Fruit fly (Drosophila melanogaster) whole organism, embryonic: ENCODE results near the gene CG17329.

Source experiments
- BtbVII ChIP-seq: fragments of 200-800 bp; sonication (Bioruptor generic); optimal IDR thresholded peaks from 3 replicates; lab custom pipeline; 2017; ENCODE audit warnings: missing biosample characterization, mild to moderate bottlenecking, missing genetic modification characterization
- CG11456 ChIP-seq: fragments of 200-800 bp; sonication (Bioruptor generic); IDR thresholded peaks from 3 replicates; pipeline ENCODE4 v1.3.6; 2022; ENCODE audit warnings: missing biosample characterization, missing genetic modification characterization
- CG11560 ChIP-seq: fragments of 200-800 bp; sonication (Bioruptor generic); IDR thresholded peaks from 3 replicates; pipeline ENCODE4 v1.3.6; 2022; ENCODE audit warnings: missing biosample characterization, missing genetic modification characterization
- CG11723 ChIP-seq: fragments of 200-800 bp; sonication (Bioruptor generic); optimal IDR thresholded peaks from 2 replicates; lab custom pipeline; 2017; ENCODE audit warnings: missing biosample characterization, mild to moderate bottlenecking, missing genetic modification characterization
- CG12219 ChIP-seq: fragments of 200-800 bp; sonication (Bioruptor generic); optimal IDR thresholded peaks from 3 replicates; lab custom pipeline; 2018; ENCODE audit warnings: missing biosample characterization, mild to moderate bottlenecking, missing genetic modification characterization
- CG12769 ChIP-seq: fragments of 200-800 bp; sonication (Bioruptor generic); optimal IDR thresholded peaks from 2 replicates; lab custom pipeline; 2019; ENCODE audit warnings: missing biosample characterization, mild to moderate bottlenecking, missing genetic modification characterization, moderate library complexity
- CG13287 ChIP-seq: fragments of 200-800 bp; sonication (Bioruptor generic); IDR thresholded peaks from 2 replicates; pipeline ENCODE4 v1.3.6; 2022; ENCODE audit warnings: missing biosample characterization, missing genetic modification characterization; ENCODE audit not compliant: partially characterized antibody
- CG16815 ChIP-seq: fragments of 200-800 bp; sonication (Bioruptor generic); optimal IDR thresholded peaks from 3 replicates; lab custom pipeline; 2017; ENCODE audit warnings: missing biosample characterization, mild to moderate bottlenecking, missing genetic modification characterization
- CG17385 ChIP-seq: fragments of 200-800 bp; sonication (Bioruptor generic); optimal IDR thresholded peaks from 3 replicates; lab custom pipeline; 2018; ENCODE audit warnings: missing biosample characterization, mild to moderate bottlenecking, missing genetic modification characterization
- CG31224 ChIP-seq: fragments of 200-800 bp; sonication (Bioruptor generic); IDR thresholded peaks from 2 replicates; pipeline ENCODE4 v1.3.6; 2022; ENCODE audit warnings: missing biosample characterization, missing genetic modification characterization
- CG32532 ChIP-seq: fragments of 200-800 bp; sonication (Bioruptor generic); IDR thresholded peaks from 2 replicates; pipeline ENCODE4 v1.3.6; 2022; ENCODE audit warnings: missing biosample characterization, missing genetic modification characterization
- CG32772 ChIP-seq: fragments of 200-800 bp; sonication (Bioruptor generic); IDR thresholded peaks from 2 replicates; pipeline ENCODE4 v1.3.6; 2022; ENCODE audit warnings: missing biosample characterization, missing genetic modification characterization
- CG3726 ChIP-seq: fragments of 200-800 bp; sonication (Bioruptor generic); IDR thresholded peaks from 3 replicates; pipeline ENCODE4, ENCODE4 v1.3.6; 2022; ENCODE audit warnings: missing biosample characterization, missing genetic modification characterization
- CG3847 ChIP-seq: fragments of 200-800 bp; sonication (Bioruptor generic); IDR thresholded peaks from 2 replicates; pipeline ENCODE4 v1.3.6; 2022; ENCODE audit warnings: missing biosample characterization, missing genetic modification characterization
- CG4617 ChIP-seq: fragments of 200-800 bp; sonication (Bioruptor generic); optimal IDR thresholded peaks from 3 replicates; lab custom pipeline; 2016; ENCODE audit warnings: missing biosample characterization, missing genetic modification characterization, borderline replicate concordance
- CG7271 ChIP-seq: fragments of 200-800 bp; sonication (Bioruptor generic); optimal IDR thresholded peaks from 2 replicates; lab custom pipeline; 2018; ENCODE audit warnings: missing biosample characterization, mild to moderate bottlenecking, missing genetic modification characterization, moderate library complexity
- CG7839 ChIP-seq: fragments of 200-800 bp; sonication (Bioruptor generic); optimal IDR thresholded peaks from 3 replicates; lab custom pipeline; 2018; ENCODE audit warnings: missing biosample characterization, mild to moderate bottlenecking, missing genetic modification characterization, moderate library complexity
- CG9797 ChIP-seq: fragments of 200-800 bp; sonication (Bioruptor generic); optimal IDR thresholded peaks from 3 replicates; lab custom pipeline; 2018; ENCODE audit warnings: missing biosample characterization, mild to moderate bottlenecking, missing genetic modification characterization
- CG9817 ChIP-seq: fragments of 200-800 bp; sonication (Bioruptor generic); optimal IDR thresholded peaks from 2 replicates; lab custom pipeline; 2018; ENCODE audit warnings: missing biosample characterization, mild to moderate bottlenecking, missing genetic modification characterization, moderate library complexity
- D ChIP-seq, 2 experiments: fragments of 200-800 bp in 1 of 2; fragments of >200 bp in 1 of 2; sonication (Bioruptor generic) in 1 of 2; optimal IDR thresholded peaks; 2 replicates in 1 of 2; 3 replicates in 1 of 2; lab custom pipeline; 2017; ENCODE audit warnings: mild to moderate bottlenecking in 1 of 2, missing biosample characterization in 1 of 2, missing genetic modification characterization in 1 of 2, missing genetic modification reagents in 1 of 2
- D19A ChIP-seq: fragments of 200-800 bp; optimal IDR thresholded peaks from 3 replicates; lab custom pipeline; 2019; ENCODE audit warnings: missing biosample characterization, mild to moderate bottlenecking, missing genetic modification characterization, moderate library complexity
- Drgx ChIP-seq: fragments of 200-800 bp; sonication (Bioruptor generic); IDR thresholded peaks from 2 replicates; pipeline ENCODE4 v1.3.6; 2022; ENCODE audit warnings: missing biosample characterization, missing genetic modification characterization
- Fer1 ChIP-seq: fragments of 200-800 bp; sonication (Bioruptor generic); optimal IDR thresholded peaks from 2 replicates; lab custom pipeline; 2017; ENCODE audit warnings: missing biosample characterization, mild to moderate bottlenecking, missing genetic modification characterization
- Hmx ChIP-seq: fragments of 200-800 bp; sonication (Bioruptor generic); optimal IDR thresholded peaks from 2 replicates; lab custom pipeline; 2016; ENCODE audit warnings: missing biosample characterization, missing genetic modification characterization
- PHDP ChIP-seq: fragments of 200-800 bp; sonication (Bioruptor generic); optimal IDR thresholded peaks from 3 replicates; lab custom pipeline; 2018; ENCODE audit warnings: missing biosample characterization, mild to moderate bottlenecking, missing genetic modification characterization, moderate library complexity
- Sox102F ChIP-seq: fragments of 200-800 bp; sonication (Bioruptor generic); optimal IDR thresholded peaks from 2 replicates; lab custom pipeline; 2018; ENCODE audit warnings: missing biosample characterization, mild to moderate bottlenecking, missing genetic modification characterization, moderate library complexity
- Spps ChIP-seq: fragments of 200-800 bp; sonication (Bioruptor generic); optimal IDR thresholded peaks from 2 replicates; lab custom pipeline; 2018; ENCODE audit warnings: missing biosample characterization, mild to moderate bottlenecking, missing genetic modification characterization
- TFAM ChIP-seq: fragments of 200-800 bp; sonication (Bioruptor generic); optimal IDR thresholded peaks from 2 replicates; lab custom pipeline; 2017; ENCODE audit warnings: missing biosample characterization, missing genetic modification characterization, inconsistent platforms
- Xbp1 ChIP-seq: fragments of 200-800 bp; sonication (Bioruptor generic); optimal IDR thresholded peaks from 3 replicates; lab custom pipeline; 2016; ENCODE audit warnings: missing biosample characterization, mild to moderate bottlenecking, missing genetic modification characterization
- aop ChIP-seq: fragments of 200-800 bp; sonication (Bioruptor generic); IDR thresholded peaks from 2 replicates; pipeline ENCODE4 v1.3.6; 2022; ENCODE audit warnings: missing biosample characterization, missing genetic modification characterization
- dpn ChIP-seq, 2 experiments: fragments of 200-800 bp; sonication (Bioruptor generic); optimal IDR thresholded peaks; 3 replicates each; lab custom pipeline; 2016; ENCODE audit warnings: missing biosample characterization in 2 of 2, missing genetic modification characterization in 2 of 2
- gsb-n ChIP-seq: fragments of 200-800 bp; sonication (Bioruptor generic); optimal IDR thresholded peaks from 3 replicates; lab custom pipeline; 2018; ENCODE audit warnings: missing biosample characterization, mild to moderate bottlenecking, missing genetic modification characterization
- jigr1 ChIP-seq: fragments of 200-800 bp; sonication (Bioruptor generic); IDR thresholded peaks from 3 replicates; pipeline ENCODE4 v1.3.6; 2022; ENCODE audit warnings: missing biosample characterization, missing genetic modification characterization
- lilli ChIP-seq: fragments of 200-800 bp; sonication (Bioruptor generic); optimal IDR thresholded peaks from 3 replicates; lab custom pipeline; 2016; ENCODE audit warnings: missing biosample characterization, missing genetic modification characterization
- maf-S ChIP-seq: fragments of 200-800 bp; sonication (Bioruptor generic); optimal IDR thresholded peaks from 2 replicates; lab custom pipeline; 2016; ENCODE audit warnings: missing biosample characterization, missing genetic modification characterization
- nau ChIP-seq: fragments of 200-800 bp; sonication (Bioruptor generic); optimal IDR thresholded peaks from 3 replicates; lab custom pipeline; 2017; ENCODE audit warnings: missing biosample characterization, mild to moderate bottlenecking, missing genetic modification characterization, missing genetic modification reagents
- pfk ChIP-seq: fragments of 200-800 bp; sonication (Bioruptor generic); optimal IDR thresholded peaks from 2 replicates; lab custom pipeline; 2018; ENCODE audit warnings: missing biosample characterization, mild to moderate bottlenecking, missing genetic modification characterization, moderate library complexity
- pum ChIP-seq: fragments of 200-800 bp; sonication (Bioruptor generic); optimal IDR thresholded peaks from 2 replicates; lab custom pipeline; 2016; ENCODE audit warnings: missing biosample characterization, missing genetic modification characterization
- run ChIP-seq: fragments of 200-800 bp; sonication (Bioruptor generic); optimal IDR thresholded peaks from 3 replicates; lab custom pipeline; 2018; ENCODE audit warnings: missing biosample characterization, mild to moderate bottlenecking, missing genetic modification characterization
- salm ChIP-seq: fragments of 200-800 bp; sonication (Bioruptor generic); optimal IDR thresholded peaks from 2 replicates; lab custom pipeline; 2018; ENCODE audit warnings: missing biosample characterization, mild to moderate bottlenecking, missing genetic modification characterization
- sens ChIP-seq: fragments of 200-800 bp; sonication (Bioruptor generic); peaks from one replicate; lab custom pipeline; 2016; ENCODE audit warnings: missing biosample characterization, missing genetic modification characterization
- sens-2 ChIP-seq: fragments of 200-800 bp; sonication (Bioruptor generic); IDR thresholded peaks from 2 replicates; pipeline ENCODE4 v1.3.6; 2022; ENCODE audit warnings: missing biosample characterization, missing genetic modification characterization
- sr ChIP-seq: fragments of 200-800 bp; sonication (Bioruptor generic); IDR thresholded peaks from 3 replicates; pipeline ENCODE4 v1.3.6; 2022; ENCODE audit warnings: missing biosample characterization, missing genetic modification characterization
- stwl ChIP-seq: fragments of 200-800 bp; sonication (Bioruptor generic); optimal IDR thresholded peaks from 3 replicates; lab custom pipeline; 2018; ENCODE audit warnings: missing biosample characterization, mild to moderate bottlenecking, missing genetic modification characterization, moderate library complexity
- tap ChIP-seq: fragments of 200-800 bp; optimal IDR thresholded peaks from 3 replicates; lab custom pipeline; 2019; ENCODE audit warnings: missing biosample characterization, mild to moderate bottlenecking, missing genetic modification characterization, moderate library complexity
- tin ChIP-seq: fragments of 200-800 bp; sonication (Bioruptor generic); optimal IDR thresholded peaks from 3 replicates; lab custom pipeline; 2016; ENCODE audit warnings: missing biosample characterization, missing genetic modification characterization
- unc-4 ChIP-seq: fragments of 200-800 bp; sonication (Bioruptor generic); IDR thresholded peaks from 2 replicates; pipeline ENCODE4 v1.3.6; 2022; ENCODE audit warnings: missing biosample characterization, missing genetic modification characterization; ENCODE audit not compliant: partially characterized antibody
- usp ChIP-seq: fragments of >200 bp; optimal IDR thresholded peaks from 2 replicates; lab custom pipeline; 2017; ENCODE audit warnings: missing biosample characterization, missing genetic modification characterization
- vfl ChIP-seq: fragments of 200-800 bp; sonication (Bioruptor generic); optimal IDR thresholded peaks from 2 replicates; lab custom pipeline; 2016; ENCODE audit warnings: missing biosample characterization, missing genetic modification characterization
- vvl ChIP-seq: fragments of 200-800 bp; sonication (Bioruptor generic); IDR thresholded peaks from 2 replicates; pipeline ENCODE4 v1.3.6; 2022; ENCODE audit warnings: missing biosample characterization, missing genetic modification characterization

The CG17329 gene

dm6 chr2L:16275809-16276178 lies 15.3 kb upstream of the CG17329 start (continued):
- TF ChIP-seq gsb-n (tag; lab: Kevin White, UChicago), result peak; percentile 2
- TF ChIP-seq CG12219, result peak; percentile 21
- TF ChIP-seq pum (GFP tag; lab: Kevin White, UChicago), result no peak
- TF ChIP-seq maf-S, result no peak
- TF ChIP-seq sr (GFP tag; lab: Robert Waterston, UW), result 0 out of 3 replicates have a peak, but pooled peaks have one; percentile 28
- peak; percentile 70 for TF ChIP-seq PHDP (tag; lab: Kevin White, UChicago)
- no peak for TF ChIP-seq sens-2
- 0 out of 2 replicates have a peak, but pooled peaks have one; percentile 14 for TF ChIP-seq CG32532
- no peak for TF ChIP-seq usp (GFP tag; lab: Kevin White, UChicago)
- TF ChIP-seq jigr1 (GFP tag; lab: Robert Waterston, UW), result no peak
- peak; percentile 22 for TF ChIP-seq CG11723 (GFP tag; lab: Kevin White, UChicago)
- no peak for TF ChIP-seq CG31224 (GFP tag; lab: Robert Waterston, UW)
- peak; percentile 42; the same call in 1 of the 2 replicates for TF ChIP-seq CG32772 (GFP tag; lab: Robert Waterston, UW)
- TF ChIP-seq nau (GFP tag; lab: Kevin White, UChicago), result peak; percentile 20
- no peak for TF ChIP-seq tap
- no peak for TF ChIP-seq tin (GFP tag; lab: Kevin White, UChicago)
- TF ChIP-seq CG13287 (GFP tag; lab: Robert Waterston, UW), result no peak
- no peak for TF ChIP-seq pfk
- peak; percentile 45 for TF ChIP-seq lilli
- peak; percentile 63 for TF ChIP-seq CG7839 (tag; lab: Kevin White, UChicago)
- TF ChIP-seq CG9797, result no peak
- peak; percentile 89 for TF ChIP-seq Drgx (GFP tag; lab: Robert Waterston, UW)
- no peak for TF ChIP-seq D (optimal IDR thresholded peaks at IDR 0.05; lab: Kevin White, UChicago)
- peak; percentile 22 for TF ChIP-seq D (GFP tag; optimal IDR thresholded peaks at IDR 0.05; lab: Kevin White, UChicago)
- TF ChIP-seq CG7271 (tag; lab: Kevin White, UChicago), result no peak
- TF ChIP-seq D19A, result peak; percentile 42
- no peak for TF ChIP-seq Spps
- peak; percentile 56 for TF ChIP-seq BtbVII (GFP tag; lab: Kevin White, UChicago)
- 0 out of 3 replicates have a peak, but pooled peaks have one; percentile 18 for TF ChIP-seq CG11456 (GFP tag; lab: Robert Waterston, UW)
- no peak for TF ChIP-seq stwl
- no peak for TF ChIP-seq salm (tag; lab: Kevin White, UChicago)
- TF ChIP-seq TFAM (GFP tag; lab: Kevin White, UChicago), result no peak
- no peak for TF ChIP-seq CG11560 (tag; lab: Robert Waterston, UW)
- TF ChIP-seq run, result no peak
- peak; percentile 36 for TF ChIP-seq CG9817
- no peak for TF ChIP-seq Hmx (GFP tag; lab: Kevin White, UChicago)
- no peak for TF ChIP-seq aop
- TF ChIP-seq CG3726 (GFP tag; lab: Robert Waterston, UW), result no peak
- TF ChIP-seq Xbp1 (GFP tag; lab: Kevin White, UChicago), result peak; percentile 32
- peak; percentile 77 for TF ChIP-seq sens (GFP tag; lab: Kevin White, UChicago)
- TF ChIP-seq CG17385, result peak; percentile 43
- no peak for TF ChIP-seq CG4617 (GFP tag; lab: Kevin White, UChicago)
- TF ChIP-seq dpn (GFP tag; optimal IDR thresholded peaks at IDR 0.05; lab: Kevin White, UChicago), result peak; percentile 3 to 22
- TF ChIP-seq CG3847, result no peak; the same call in 1 of the 2 replicates
- peak; percentile 73 for TF ChIP-seq Sox102F
- TF ChIP-seq vvl (GFP tag; lab: Robert Waterston, UW), result 0 out of 2 replicates have a peak, but pooled peaks have one; percentile 46
- TF ChIP-seq Fer1 (GFP tag; lab: Kevin White, UChicago), result peak; percentile 69
- peak; percentile 24 for TF ChIP-seq CG16815 (GFP tag; lab: Kevin White, UChicago)
- TF ChIP-seq vfl (GFP tag; lab: Kevin White, UChicago), result no peak
- TF ChIP-seq unc-4, result no peak
- TF ChIP-seq CG12769 (tag; lab: Kevin White, UChicago), result peak; percentile 25
